Worm (Caenorhabditis elegans) whole organism, L1 larva: ENCODE results near the gene chil-26.
A peak's percentile ranks its signal among the peaks of the same experiment; 100 is the strongest.

Experiments used
- C34B4.2 ChIP-seq: sonication (generic microtip); optimal IDR thresholded peaks from 2 replicates; lab custom pipeline; 2017; ENCODE audit warnings: mild to moderate bottlenecking, missing genetic modification characterization, missing compliant biosample characterization
- F16B12.6 ChIP-seq: fragments of 150-350 bp; optimal IDR thresholded peaks from 2 replicates; lab custom pipeline; 2014; ENCODE audit warnings: missing biosample characterization, missing genetic modification characterization
- aha-1 ChIP-seq: fragments of 150-350 bp; optimal IDR thresholded peaks from 2 replicates; lab custom pipeline; 2014; ENCODE audit warnings: missing biosample characterization, missing genetic modification characterization
- alr-1 ChIP-seq: fragments of 200-800 bp; sonication (Bioruptor generic); optimal IDR thresholded peaks from 2 replicates; lab custom pipeline; 2018; ENCODE audit warnings: borderline replicate concordance, mild to moderate bottlenecking, missing genetic modification characterization, missing compliant biosample characterization
- ceh-82 ChIP-seq, 3 experiments: fragments of 150-350 bp in 1 of 3; sonication (generic microtip) in 2 of 3; optimal IDR thresholded peaks; 2 replicates each; lab custom pipeline; 2014 to 2017; ENCODE audit warnings: missing biosample characterization in 3 of 3, missing genetic modification characterization in 3 of 3
- ceh-90 ChIP-seq: sonication (generic microtip); optimal IDR thresholded peaks from 2 replicates; lab custom pipeline; 2016; ENCODE audit warnings: missing genetic modification characterization, missing compliant biosample characterization
- dpl-1 ChIP-seq, 3 experiments: fragments of 150-350 bp in 2 of 3; sonication (generic microtip) in 1 of 3; optimal IDR thresholded peaks; 2 replicates each; lab custom pipeline; 2014 to 2017; ENCODE audit warnings: missing biosample characterization in 3 of 3, missing genetic modification characterization in 3 of 3, missing genetic modification reagents in 3 of 3
- egl-27 ChIP-seq, 2 experiments: fragments of 150-350 bp in 1 of 2; sonication (generic microtip); optimal IDR thresholded peaks; 3 replicates each; lab custom pipeline; 2017 to 2018; ENCODE audit warnings: missing biosample characterization in 2 of 2, missing genetic modification characterization in 2 of 2, missing genetic modification reagents in 2 of 2
- ets-5 ChIP-seq: fragments of 200-800 bp; sonication (Bioruptor generic); IDR thresholded peaks from 2 replicates; pipeline ENCODE4 v1.3.6; 2022; ENCODE audit warnings: missing genetic modification characterization, missing compliant biosample characterization
- fkh-10 ChIP-seq: sonication (generic microtip); optimal IDR thresholded peaks from 2 replicates; lab custom pipeline; 2017; ENCODE audit warnings: missing biosample characterization, missing genetic modification reagents, missing genetic modification characterization
- fkh-4 ChIP-seq: sonication (generic microtip); optimal IDR thresholded peaks from 2 replicates; lab custom pipeline; 2016; ENCODE audit warnings: missing compliant biosample characterization, missing genetic modification characterization, borderline replicate concordance
- grh-1 ChIP-seq: fragments of 200-800 bp; sonication (Bioruptor generic); IDR thresholded peaks from 2 replicates; pipeline ENCODE4 v1.3.6; 2022; ENCODE audit warnings: missing genetic modification reagents, missing genetic modification characterization, missing compliant biosample characterization
- hlh-17 ChIP-seq: fragments of 200-800 bp; sonication (Bioruptor generic); optimal IDR thresholded peaks from 2 replicates; lab custom pipeline; 2018; ENCODE audit warnings: missing genetic modification characterization, mild to moderate bottlenecking, missing compliant biosample characterization, moderate library complexity, borderline replicate concordance
- hpl-2 ChIP-seq: fragments of 150-350 bp; optimal IDR thresholded peaks from 2 replicates; lab custom pipeline; 2014; ENCODE audit warnings: missing biosample characterization, missing genetic modification reagents, missing genetic modification characterization
- irx-1 ChIP-seq: sonication (generic microtip); optimal IDR thresholded peaks from 2 replicates; lab custom pipeline; 2016; ENCODE audit warnings: missing genetic modification characterization, missing compliant biosample characterization
- lsy-2 ChIP-seq, 2 experiments: fragments of 150-350 bp; optimal IDR thresholded peaks; 2 replicates each; lab custom pipeline; 2014; ENCODE audit warnings: missing biosample characterization in 2 of 2, missing genetic modification characterization in 2 of 2
- mab-9 ChIP-seq: fragments of 200-800 bp; sonication (Bioruptor generic); IDR thresholded peaks from 2 replicates; pipeline ENCODE4 v1.3.6; 2022; ENCODE audit warnings: missing genetic modification reagents, missing genetic modification characterization, missing compliant biosample characterization
- mdl-1 ChIP-seq, 2 experiments: fragments of 150-350 bp; optimal IDR thresholded peaks; 2 replicates each; lab custom pipeline; 2014 to 2017; ENCODE audit warnings: missing biosample characterization in 2 of 2, missing genetic modification characterization in 2 of 2, inconsistent platforms in 1 of 2
- mep-1 ChIP-seq: fragments of 150-350 bp; optimal IDR thresholded peaks from 2 replicates; lab custom pipeline; 2014; ENCODE audit warnings: missing biosample characterization, missing genetic modification characterization
- nhr-11 ChIP-seq: fragments of 150-350 bp; optimal IDR thresholded peaks from 2 replicates; lab custom pipeline; 2014; ENCODE audit warnings: missing biosample characterization, missing genetic modification characterization
- nhr-12 ChIP-seq: sonication (generic microtip); optimal IDR thresholded peaks from 2 replicates; lab custom pipeline; 2017; ENCODE audit warnings: missing biosample characterization, missing genetic modification characterization
- nhr-28 ChIP-seq: fragments of 150-350 bp; optimal IDR thresholded peaks from 2 replicates; lab custom pipeline; 2014; ENCODE audit warnings: missing biosample characterization, missing genetic modification characterization
- nhr-47 ChIP-seq: sonication (generic microtip); optimal IDR thresholded peaks from 2 replicates; lab custom pipeline; 2016; ENCODE audit warnings: mild to moderate bottlenecking, missing genetic modification characterization, moderate library complexity, missing compliant biosample characterization
- nhr-76 ChIP-seq: sonication (generic microtip); optimal IDR thresholded peaks from 2 replicates; lab custom pipeline; 2017; ENCODE audit warnings: missing biosample characterization, missing genetic modification characterization
- nhr-85 ChIP-seq: sonication (generic microtip); peaks from one replicate; lab custom pipeline; 2016; ENCODE audit warnings: missing genetic modification characterization, inconsistent platforms, missing compliant biosample characterization
- pag-3 ChIP-seq: sonication (generic microtip); optimal IDR thresholded peaks from 2 replicates; lab custom pipeline; 2017; ENCODE audit warnings: missing genetic modification characterization, mild to moderate bottlenecking, missing compliant biosample characterization, antibody characterized with exemption, borderline replicate concordance; ENCODE audit not compliant: insufficient read depth
- rnt-1 ChIP-seq: sonication (generic microtip); optimal IDR thresholded peaks from 2 replicates; lab custom pipeline; 2016; ENCODE audit warnings: mild to moderate bottlenecking, missing genetic modification characterization, moderate library complexity, missing compliant biosample characterization
- skn-1 ChIP-seq: fragments of 150-350 bp; optimal IDR thresholded peaks from 2 replicates; lab custom pipeline; 2014; ENCODE audit warnings: missing biosample characterization, missing genetic modification characterization
- snu-23 ChIP-seq: sonication (generic microtip); optimal IDR thresholded peaks from 2 replicates; lab custom pipeline; 2016; ENCODE audit warnings: missing genetic modification characterization, missing compliant biosample characterization
- sptf-1 ChIP-seq: fragments of 150-350 bp; optimal IDR thresholded peaks from 2 replicates; lab custom pipeline; 2014; ENCODE audit warnings: missing biosample characterization, missing genetic modification characterization
- tlp-1 ChIP-seq: fragments of 150-350 bp; optimal IDR thresholded peaks from 2 replicates; lab custom pipeline; 2014; ENCODE audit warnings: missing biosample characterization, missing genetic modification characterization
- unc-30 ChIP-seq: sonication (generic microtip); optimal IDR thresholded peaks from 2 replicates; lab custom pipeline; 2017; ENCODE audit warnings: missing biosample characterization, missing genetic modification characterization
- unc-62 ChIP-seq: fragments of 150-350 bp; optimal IDR thresholded peaks from 2 replicates; lab custom pipeline; 2014; ENCODE audit warnings: missing biosample characterization, missing genetic modification reagents, missing genetic modification characterization
- unc-98 ChIP-seq: fragments of 200-800 bp; sonication (Bioruptor generic); IDR thresholded peaks from 2 replicates; pipeline ENCODE4 v1.3.6; 2022; ENCODE audit warnings: missing genetic modification characterization, missing compliant biosample characterization
- ztf-4 ChIP-seq: fragments of 150-350 bp; optimal IDR thresholded peaks from 2 replicates; lab custom pipeline; 2014; ENCODE audit warnings: missing biosample characterization, missing genetic modification characterization

Gene chil-26

DNA sequence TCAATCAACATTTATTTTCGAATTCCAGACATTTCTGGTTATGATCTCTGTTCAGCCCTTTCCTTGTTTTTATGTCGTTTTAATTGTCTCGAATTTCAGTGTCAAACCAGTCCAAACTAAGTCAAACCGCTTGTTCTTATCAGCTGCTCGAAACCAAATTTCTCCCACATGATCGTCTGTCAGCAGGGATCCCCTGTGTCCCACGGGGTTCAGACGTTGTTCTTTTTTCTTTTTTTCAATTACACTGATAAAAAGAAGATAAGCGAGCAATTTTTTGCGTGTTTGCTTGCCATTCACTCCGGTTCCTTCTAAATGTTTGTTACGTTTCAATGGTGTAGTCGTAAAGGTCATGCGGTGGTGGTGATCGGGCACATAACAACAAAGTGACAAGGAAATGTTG, 27.1 kb downstream of the chil-26 start (continued):
- no peak for TF ChIP-seq pag-3 (tag; lab: Kevin White, UChicago)
- no peak for TF ChIP-seq alr-1 (tag; lab: Kevin White, UChicago)
- TF ChIP-seq dpl-1 (GFP tag; optimal IDR thresholded peaks at IDR 0.05; lab: Kevin White, UChicago) = no peak
- no peak for TF ChIP-seq unc-62
- no peak for TF ChIP-seq unc-98 (GFP tag; lab: Robert Waterston, UW)
- TF ChIP-seq mab-9 (GFP tag; lab: Robert Waterston, UW) = no peak
- TF ChIP-seq mep-1 (tag; lab: Kevin White, UChicago) = no peak
- no peak for TF ChIP-seq snu-23 (GFP tag; lab: Kevin White, UChicago)
- no peak for TF ChIP-seq ets-5 (GFP tag; lab: Robert Waterston, UW)
- peak in 1 of 2 experiments; percentile 48 for TF ChIP-seq mdl-1 (tag; optimal IDR thresholded peaks at IDR 0.05; lab: Kevin White, UChicago)
- no peak for TF ChIP-seq nhr-12 (tag; lab: Kevin White, UChicago)
- TF ChIP-seq nhr-28 (tag; lab: Kevin White, UChicago) = no peak
- TF ChIP-seq, all 84 proteins: peak for 9

DNA sequence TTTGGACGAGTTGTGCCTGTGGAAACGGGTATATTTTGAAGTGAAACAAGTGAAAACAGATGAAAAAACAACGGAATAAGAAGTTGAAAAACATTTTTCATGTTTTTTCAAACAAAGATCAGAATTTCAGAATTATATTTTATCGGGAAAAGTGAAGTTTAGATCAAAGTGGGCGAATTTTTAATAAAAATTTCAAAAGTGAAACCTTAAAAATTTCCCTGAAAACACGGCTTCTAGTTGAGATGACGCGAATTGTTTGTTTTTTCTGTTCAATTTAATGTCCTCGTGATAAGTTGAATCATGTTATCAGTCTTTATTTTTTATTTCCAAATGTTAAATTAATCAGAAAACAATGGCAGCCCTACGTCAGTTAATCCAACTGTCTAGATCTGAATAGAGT, 32.3 kb downstream of the chil-26 start, which contains the start of gene gcy-3:
gcy-3 (minus strand) TSS at position 101 of the 400 bp plus-strand sequence.
- TF ChIP-seq ets-5 (GFP tag; lab: Robert Waterston, UW) = no peak
- no peak for TF ChIP-seq ceh-82 (tag; optimal IDR thresholded peaks at IDR 0.05; lab: Kevin White, UChicago)
- no peak for TF ChIP-seq nhr-12 (tag; lab: Kevin White, UChicago)
- TF ChIP-seq C34B4.2 = no peak
- TF ChIP-seq rnt-1 (tag; lab: Kevin White, UChicago) = no peak
- no peak for TF ChIP-seq unc-30 (tag; lab: Kevin White, UChicago)
- no peak for TF ChIP-seq fkh-10
- TF ChIP-seq alr-1 (tag; lab: Kevin White, UChicago) = no peak
- TF ChIP-seq ceh-90 (tag; lab: Kevin White, UChicago) = no peak
- no peak for TF ChIP-seq aha-1 (tag; lab: Kevin White, UChicago)
- TF ChIP-seq nhr-11 (tag; lab: Kevin White, UChicago) = no peak
- TF ChIP-seq mep-1 (tag; lab: Kevin White, UChicago) = no peak
- no peak for TF ChIP-seq dpl-1 (GFP tag; optimal IDR thresholded peaks at IDR 0.05; lab: Kevin White, UChicago)
- TF ChIP-seq egl-27 (tag; optimal IDR thresholded peaks at IDR 0.05; lab: Kevin White, UChicago) = no peak
- TF ChIP-seq hpl-2 = no peak
- no peak for TF ChIP-seq irx-1 (tag; lab: Kevin White, UChicago)
- no peak for TF ChIP-seq lsy-2 (tag; optimal IDR thresholded peaks at IDR 0.05; lab: Kevin White, UChicago)
- no peak for TF ChIP-seq skn-1 (tag; lab: Kevin White, UChicago)
- TF ChIP-seq, all 84 proteins: peak for 0

DNA sequence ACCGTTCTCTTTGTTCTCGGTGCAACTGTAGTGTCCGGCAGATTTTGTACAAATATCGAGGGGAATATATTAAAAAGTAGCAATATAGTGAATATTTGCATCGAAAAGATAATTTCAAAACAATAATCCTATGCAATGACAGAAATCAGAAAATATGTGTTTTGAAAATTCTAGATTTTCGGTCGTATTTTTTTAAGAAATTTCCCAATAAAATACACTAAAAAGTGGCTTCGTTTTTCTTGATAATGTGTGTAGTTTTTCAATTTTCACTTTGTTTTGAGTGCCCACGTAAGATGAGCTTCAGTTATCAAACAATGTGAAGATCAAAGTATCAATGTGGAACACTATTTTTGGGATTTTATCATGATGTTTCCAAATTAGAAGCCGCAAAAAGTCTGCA, 42.0 kb downstream of the chil-26 start, which contains the start of gene gcy-1:
gcy-1 (minus strand) TSS at position 101 of the 400 bp plus-strand sequence.
- TF ChIP-seq ets-5 (GFP tag; lab: Robert Waterston, UW) (no peak), sptf-1 (no peak), ztf-4 (tag; lab: Kevin White, UChicago) (no peak), fkh-4 (tag; lab: Kevin White, UChicago) (no peak), ceh-82 (tag; optimal IDR thresholded peaks at IDR 0.05; lab: Kevin White, UChicago) (no peak), nhr-47 (tag; lab: Kevin White, UChicago) (no peak), nhr-76 (tag; lab: Kevin White, UChicago) (no peak), F16B12.6 (tag; lab: Kevin White, UChicago) (no peak), hlh-17 (GFP tag; lab: Kevin White, UChicago) (no peak), grh-1 (GFP tag; lab: Robert Waterston, UW) (no peak), nhr-85 (tag; lab: Kevin White, UChicago) (no peak), unc-30 (tag; lab: Kevin White, UChicago) (no peak), nhr-11 (tag; lab: Kevin White, UChicago) (no peak), alr-1 (tag; lab: Kevin White, UChicago) (no peak), ceh-90 (tag; lab: Kevin White, UChicago) (no peak), tlp-1 (tag; lab: Kevin White, UChicago) (no peak)
